Worm (Caenorhabditis elegans) whole organism, late embryonic: ENCODE data around the gene Y50D7A.10.

Experiments used
- ceh-9 ChIP-seq: sonication (generic microtip); optimal IDR thresholded peaks from 2 replicates; lab custom pipeline; 2016; ENCODE audit warnings: mild to moderate bottlenecking, missing genetic modification characterization, inconsistent platforms, missing compliant biosample characterization
- hlh-30 ChIP-seq: sonication (generic microtip); optimal IDR thresholded peaks from 2 replicates; lab custom pipeline; 2017; ENCODE audit warnings: antibody characterized with exemption, missing genetic modification characterization, missing compliant biosample characterization; ENCODE audit not compliant: insufficient read depth
- nhr-11 ChIP-seq: fragments of 150-350 bp; optimal IDR thresholded peaks from 2 replicates; lab custom pipeline; 2014; ENCODE audit warnings: missing biosample characterization, missing genetic modification characterization
- pha-4 ChIP-seq: fragments of 150-350 bp; optimal IDR thresholded peaks from 2 replicates; lab custom pipeline; 2018; ENCODE audit warnings: missing biosample characterization, missing genetic modification reagents, missing genetic modification characterization

DNA sequence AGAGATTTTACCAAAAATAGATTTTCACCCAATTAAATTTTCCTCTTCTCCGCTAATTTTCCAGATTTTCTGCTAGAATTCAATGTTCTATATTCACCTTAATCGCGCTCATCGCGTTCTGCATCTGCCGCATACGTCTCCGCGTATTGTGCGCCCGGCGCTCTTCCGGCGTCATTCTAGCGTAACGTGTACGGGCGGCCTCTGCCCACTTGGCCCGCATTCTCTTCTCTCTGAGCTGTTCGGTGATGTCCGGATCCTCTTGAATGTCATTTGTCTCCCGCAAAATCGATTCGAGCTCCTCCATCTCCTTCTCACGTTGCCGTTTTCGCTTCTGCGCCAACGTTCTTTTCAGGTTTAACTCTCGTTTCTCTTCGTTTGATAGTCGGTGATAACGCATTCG lies 31.7 kb downstream of the Y50D7A.10 start:
- TF ChIP-seq nhr-11 (tag; lab: Kevin White, UChicago): no peak
- TF ChIP-seq ceh-9 (tag; lab: Kevin White, UChicago): no peak
- no peak for TF ChIP-seq pha-4 (tag; lab: Kevin White, UChicago)
- TF ChIP-seq hlh-30 (tag; lab: Kevin White, UChicago): no peak
